Worm (Caenorhabditis elegans): ENCODE measurements around the gene nhr-32.

DNA sequence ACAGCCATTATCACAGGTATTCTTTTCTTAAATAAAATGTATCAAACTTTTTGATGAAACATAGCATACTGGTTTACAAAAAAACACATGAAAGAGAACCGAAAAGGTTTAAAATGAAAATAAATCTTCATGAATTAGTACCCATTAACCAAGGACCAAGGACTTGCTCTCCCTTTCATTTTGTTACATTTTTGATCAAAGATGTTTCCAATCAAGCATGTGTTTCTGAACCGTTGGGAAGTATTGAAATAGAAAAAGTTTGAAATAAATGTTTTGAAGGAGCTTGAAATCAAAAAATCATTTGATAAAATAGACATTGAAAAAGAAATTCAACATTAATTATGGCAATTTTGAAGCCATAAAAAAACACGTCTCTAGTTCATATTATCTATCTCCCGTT lies 39.2 kb upstream of the nhr-32 start:
- TF ChIP-seq ceh-82 (tag; optimal IDR thresholded peaks at IDR 0.05) (no peak), unc-62 (GFP tag; optimal IDR thresholded peaks at IDR 0.05) (no peak), nhr-28 (tag; optimal IDR thresholded peaks at IDR 0.05) (no peak), pqm-1 (tag; optimal IDR thresholded peaks at IDR 0.05) (no peak), unc-86 (tag; optimal IDR thresholded peaks at IDR 0.05) (no peak), aha-1 (tag; optimal IDR thresholded peaks at IDR 0.05) (no peak), isw-1 (GFP tag; IDR thresholded peaks at IDR 0.05) (no peak), lin-39 (tag; optimal IDR thresholded peaks at IDR 0.05) (no peak), alr-1 (tag; optimal IDR thresholded peaks at IDR 0.05; ENCODE audit: borderline replicate concordance) (no peak), vab-15 (tag; optimal IDR thresholded peaks at IDR 0.05) (no peak), sox-4 (tag; optimal IDR thresholded peaks at IDR 0.05) (no peak), nhr-76 (tag; optimal IDR thresholded peaks at IDR 0.05) (no peak), nhr-237 (tag; optimal IDR thresholded peaks at IDR 0.05) (no peak), ztf-4 (tag; optimal IDR thresholded peaks at IDR 0.05) (no peak)
